Worm (Caenorhabditis elegans): ENCODE data around the gene F10G7.9.

The F10G7.9 gene

ce11 chrII:4667572-4667971 is 38.7 kb downstream of the F10G7.9 start, which contains the start of gene fut-5:
Gene fut-5, minus strand, starts transcription at chrII:4667672.
- TF ChIP-seq lin-15B (tag; optimal IDR thresholded peaks at IDR 0.05) (no peak), lin-39 (tag; optimal IDR thresholded peaks at IDR 0.05) (no peak), unc-39 (tag; optimal IDR thresholded peaks at IDR 0.05) (no peak), egl-27 (tag; optimal IDR thresholded peaks at IDR 0.05) (no peak)

ce11 chrII:4665359-4665758 is 40.9 kb downstream of the F10G7.9 start, which contains the start of gene T05A7.11:
Gene T05A7.11, minus strand, starts transcription at chrII:4665459.
- TF ChIP-seq lsy-12 (tag; optimal IDR thresholded peaks at IDR 0.05) = no peak

- TF ChIP-seq jun-1 (tag; optimal IDR thresholded peaks at IDR 0.05) (no peak), unc-62 (GFP tag; optimal IDR thresholded peaks at IDR 0.05) (no peak), elt-2 (tag; optimal IDR thresholded peaks at IDR 0.05) (no peak), nfya-1 (tag; optimal IDR thresholded peaks at IDR 0.05; ENCODE audit: insufficient read depth) (no peak), pqm-1 (tag; optimal IDR thresholded peaks at IDR 0.05) (no peak), ceh-16 (tag; optimal IDR thresholded peaks at IDR 0.05) (no peak), sea-2 (GFP tag; optimal IDR thresholded peaks at IDR 0.05) (no peak), nhr-43 (tag; optimal IDR thresholded peaks at IDR 0.05; ENCODE audit: poor library complexity, severe bottlenecking) (no peak), fkh-10 (GFP tag; optimal IDR thresholded peaks at IDR 0.05) (no peak), nhr-23 (tag; optimal IDR thresholded peaks at IDR 0.05) (no peak), nhr-77 (tag; optimal IDR thresholded peaks at IDR 0.05) (no peak), R02D3.7 (tag; optimal IDR thresholded peaks at IDR 0.05) (no peak), tbx-2 (tag; optimal IDR thresholded peaks at IDR 0.05) (no peak), hmg-11 (tag; optimal IDR thresholded peaks at IDR 0.05) (no peak), ceh-82 (tag; optimal IDR thresholded peaks at IDR 0.05) (no peak)
Observed at ce11 chrII:4663186-4663585, 43.1 kb downstream of the F10G7.9 start, which contains the start of gene T05A7.12. Gene T05A7.12, minus strand, starts transcription at chrII:4663286.

ce11 chrII:4661278-4661677 is 45.0 kb downstream of the F10G7.9 start, which contains the start of gene T05A7.13:
Gene T05A7.13, minus strand, starts transcription at chrII:4661378.
- TF ChIP-seq fkh-10 (GFP tag; optimal IDR thresholded peaks at IDR 0.05) = no peak
- TF ChIP-seq nhr-28 (tag; optimal IDR thresholded peaks at IDR 0.05) = no peak
- TF ChIP-seq egl-5 (tag; optimal IDR thresholded peaks at IDR 0.05) = no peak
- TF ChIP-seq nhr-43 (tag; optimal IDR thresholded peaks at IDR 0.05; ENCODE audit: poor library complexity, severe bottlenecking) = no peak
- TF ChIP-seq jun-1 (tag; optimal IDR thresholded peaks at IDR 0.05) = no peak
- TF ChIP-seq elt-3 (tag; optimal IDR thresholded peaks at IDR 0.05) = no peak
- TF ChIP-seq pha-4 (tag; optimal IDR thresholded peaks at IDR 0.05) = no peak
- TF ChIP-seq skn-1 (tag; optimal IDR thresholded peaks at IDR 0.05) = no peak
- no peak for TF ChIP-seq R02D3.7 (tag; optimal IDR thresholded peaks at IDR 0.05)
- no peak for TF ChIP-seq unc-62 (GFP tag; optimal IDR thresholded peaks at IDR 0.05)

DNA sequence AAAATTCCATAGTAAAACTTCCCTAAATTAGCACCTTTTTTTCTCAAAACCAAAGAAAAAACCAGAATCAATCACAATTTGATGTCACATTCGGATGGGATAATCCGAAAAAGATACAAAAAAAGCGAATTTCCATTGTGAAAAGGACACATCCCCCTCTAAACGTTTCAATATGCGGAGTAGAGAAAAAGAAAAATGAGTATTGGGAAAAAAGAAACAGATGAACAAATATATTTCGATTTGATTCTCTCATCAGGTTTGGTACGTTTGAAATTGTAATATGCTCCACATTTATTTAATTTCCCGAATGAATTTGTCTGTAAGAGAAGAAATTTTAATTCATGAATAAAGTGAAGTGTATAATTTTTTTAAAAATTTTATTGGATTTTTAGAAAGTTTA is 48.0 kb downstream of the F10G7.9 start:
- TF ChIP-seq ztf-4 (tag; optimal IDR thresholded peaks at IDR 0.05) (no peak), egl-27 (tag; optimal IDR thresholded peaks at IDR 0.05) (no peak), pha-4 (tag; optimal IDR thresholded peaks at IDR 0.05) (no peak), nhr-76 (tag; optimal IDR thresholded peaks at IDR 0.05) (no peak), mdl-1 (tag; optimal IDR thresholded peaks at IDR 0.05) (no peak), ama-1 (optimal IDR thresholded peaks at IDR 0.05) (no peak), nhr-67 (tag; optimal IDR thresholded peaks at IDR 0.05) (no peak), egl-5 (tag; optimal IDR thresholded peaks at IDR 0.05) (no peak), tbx-2 (tag; optimal IDR thresholded peaks at IDR 0.05) (no peak), fos-1 (tag; optimal IDR thresholded peaks at IDR 0.05) (no peak), elt-3 (tag; optimal IDR thresholded peaks at IDR 0.05) (no peak), lin-39 (tag; optimal IDR thresholded peaks at IDR 0.05) (no peak)

DNA sequence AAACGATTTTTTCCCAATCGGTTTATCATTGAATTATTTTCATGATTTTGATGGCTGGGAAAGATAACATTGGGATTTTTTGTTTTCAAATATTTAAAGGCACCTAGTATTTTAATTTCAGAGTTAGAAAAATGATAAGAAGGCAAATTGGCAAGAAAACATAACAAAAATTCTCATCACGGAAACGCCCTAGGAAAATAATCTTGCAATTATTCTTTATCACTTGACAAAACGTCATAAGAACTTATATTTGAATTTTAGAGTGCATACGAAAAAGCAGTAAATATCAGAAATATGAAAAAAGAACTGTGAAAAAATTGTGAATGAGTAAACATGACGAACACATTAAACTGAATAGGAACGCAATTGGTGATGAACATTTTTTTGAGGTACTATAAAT is 48.9 kb downstream of the F10G7.9 start:
- TF ChIP-seq nfya-1 (tag; optimal IDR thresholded peaks at IDR 0.05; ENCODE audit: insufficient read depth) (no peak), sea-2 (GFP tag; optimal IDR thresholded peaks at IDR 0.05) (no peak), ceh-82 (tag; optimal IDR thresholded peaks at IDR 0.05) (no peak), jun-1 (tag; optimal IDR thresholded peaks at IDR 0.05) (no peak), nhr-67 (tag; optimal IDR thresholded peaks at IDR 0.05) (no peak), ama-1 (optimal IDR thresholded peaks at IDR 0.05) (no peak), nhr-237 (tag; optimal IDR thresholded peaks at IDR 0.05) (no peak), skn-1 (tag; optimal IDR thresholded peaks at IDR 0.05) (no peak), elt-2 (tag; optimal IDR thresholded peaks at IDR 0.05) (peak; percentile 65)

Data from whole organism, L3 larva.